Worm (Caenorhabditis elegans) whole organism, late embryonic: Measurements from ENCODE around the gene bre-1.

Source experiments
- C08G9.2 ChIP-seq: sonication (generic microtip); optimal IDR thresholded peaks from 2 replicates; lab custom pipeline; 2016; ENCODE audit warnings: mild to moderate bottlenecking, missing genetic modification characterization, moderate library complexity, missing compliant biosample characterization
- C38D4.7 ChIP-seq: fragments of 200-800 bp; sonication (Bioruptor generic); optimal IDR thresholded peaks from 2 replicates; lab custom pipeline; 2018; ENCODE audit warnings: mild to moderate bottlenecking, missing genetic modification characterization, moderate library complexity, missing compliant biosample characterization
- F13H6.1 ChIP-seq: sonication (generic microtip); optimal IDR thresholded peaks from 2 replicates; lab custom pipeline; 2016; ENCODE audit warnings: missing genetic modification characterization, missing compliant biosample characterization
- K02D7.2 ChIP-seq: sonication (generic microtip); optimal IDR thresholded peaks from 2 replicates; lab custom pipeline; 2017; ENCODE audit warnings: mild to moderate bottlenecking, missing genetic modification characterization, missing compliant biosample characterization
- T23F11.4 ChIP-seq: fragments of 200-800 bp; sonication (Bioruptor generic); optimal IDR thresholded peaks from 2 replicates; lab custom pipeline; 2018; ENCODE audit warnings: mild to moderate bottlenecking, missing genetic modification characterization, missing compliant biosample characterization
- ahr-1 ChIP-seq: sonication (generic microtip); optimal IDR thresholded peaks from 2 replicates; lab custom pipeline; 2016; ENCODE audit warnings: missing genetic modification characterization, missing compliant biosample characterization
- ceh-18 ChIP-seq: sonication (generic microtip); optimal IDR thresholded peaks from 2 replicates; lab custom pipeline; 2016; ENCODE audit warnings: missing genetic modification characterization, missing compliant biosample characterization
- ceh-2 ChIP-seq: sonication (generic microtip); optimal IDR thresholded peaks from 2 replicates; lab custom pipeline; 2016; ENCODE audit warnings: missing genotype, missing genetic modification characterization, missing compliant biosample characterization
- ceh-22 ChIP-seq: sonication (generic microtip); optimal IDR thresholded peaks from 2 replicates; lab custom pipeline; 2017; ENCODE audit warnings: missing biosample characterization, missing genetic modification characterization
- ceh-30 ChIP-seq: fragments of 150-350 bp; optimal IDR thresholded peaks from 2 replicates; lab custom pipeline; 2014; ENCODE audit warnings: missing biosample characterization, missing genetic modification characterization
- ceh-31 ChIP-seq: sonication (generic microtip); optimal IDR thresholded peaks from 2 replicates; lab custom pipeline; 2016; ENCODE audit warnings: missing genetic modification characterization, missing compliant biosample characterization
- ceh-6 ChIP-seq: fragments of 200-800 bp; sonication (Bioruptor generic); optimal IDR thresholded peaks from 2 replicates; lab custom pipeline; 2018; ENCODE audit warnings: mild to moderate bottlenecking, missing genetic modification characterization, missing compliant biosample characterization
- che-1 ChIP-seq: sonication (generic microtip); optimal IDR thresholded peaks from 2 replicates; lab custom pipeline; 2016; ENCODE audit warnings: mild to moderate bottlenecking, missing genetic modification characterization, missing compliant biosample characterization
- elt-2 ChIP-seq: sonication (generic microtip); optimal IDR thresholded peaks from 2 replicates; lab custom pipeline; 2016; ENCODE audit warnings: missing genetic modification reagents, missing genetic modification characterization, missing compliant biosample characterization
- elt-4 ChIP-seq: sonication (generic microtip); optimal IDR thresholded peaks from 2 replicates; lab custom pipeline; 2016; ENCODE audit warnings: missing genetic modification characterization, missing compliant biosample characterization
- fkh-10 ChIP-seq: fragments of 150-350 bp; optimal IDR thresholded peaks from 2 replicates; lab custom pipeline; 2014; ENCODE audit warnings: missing biosample characterization, missing genetic modification reagents, missing genetic modification characterization
- fkh-6 ChIP-seq: sonication (generic microtip); optimal IDR thresholded peaks from 2 replicates; lab custom pipeline; 2016; ENCODE audit warnings: missing genetic modification characterization, missing compliant biosample characterization
- gmeb-2 ChIP-seq: sonication (generic microtip); optimal IDR thresholded peaks from 2 replicates; lab custom pipeline; 2016; ENCODE audit warnings: missing genetic modification characterization, inconsistent platforms, missing compliant biosample characterization
- hlh-30 ChIP-seq: sonication (generic microtip); optimal IDR thresholded peaks from 2 replicates; lab custom pipeline; 2017; ENCODE audit warnings: antibody characterized with exemption, missing genetic modification characterization, missing compliant biosample characterization; ENCODE audit not compliant: insufficient read depth
- hlh-6 ChIP-seq: sonication (generic microtip); optimal IDR thresholded peaks from 2 replicates; lab custom pipeline; 2016; ENCODE audit warnings: missing genotype, missing genetic modification characterization, missing compliant biosample characterization
- lin-11 ChIP-seq: fragments of 200-800 bp; sonication (Bioruptor generic); optimal IDR thresholded peaks from 2 replicates; lab custom pipeline; 2018; ENCODE audit warnings: mild to moderate bottlenecking, missing genetic modification characterization, missing compliant biosample characterization
- mec-3 ChIP-seq: sonication (generic microtip); optimal IDR thresholded peaks from 2 replicates; lab custom pipeline; 2016; ENCODE audit warnings: borderline replicate concordance, missing genetic modification characterization, missing compliant biosample characterization
- pat-9 ChIP-seq: fragments of 200-800 bp; sonication (Bioruptor generic); optimal IDR thresholded peaks from 2 replicates; lab custom pipeline; 2018; ENCODE audit warnings: mild to moderate bottlenecking, missing genetic modification characterization, moderate library complexity, missing compliant biosample characterization
- pax-1 ChIP-seq: fragments of 150-350 bp; optimal IDR thresholded peaks from 2 replicates; lab custom pipeline; 2014; ENCODE audit warnings: missing biosample characterization, missing genetic modification characterization
- pha-2 ChIP-seq: sonication (generic microtip); optimal IDR thresholded peaks from 2 replicates; lab custom pipeline; 2017; ENCODE audit warnings: mild to moderate bottlenecking, missing genetic modification characterization, missing compliant biosample characterization
- pha-4 ChIP-seq: fragments of 150-350 bp; optimal IDR thresholded peaks from 2 replicates; lab custom pipeline; 2018; ENCODE audit warnings: missing biosample characterization, missing genetic modification reagents, missing genetic modification characterization
- pros-1 ChIP-seq: fragments of 150-350 bp; optimal IDR thresholded peaks from 2 replicates; lab custom pipeline; 2014; ENCODE audit warnings: missing biosample characterization, missing genetic modification reagents, missing genetic modification characterization
- ref-2 ChIP-seq: sonication (generic microtip); optimal IDR thresholded peaks from 2 replicates; lab custom pipeline; 2016; ENCODE audit warnings: missing genetic modification characterization, missing compliant biosample characterization
- sdc-2 ChIP-seq: sonication (generic microtip); optimal IDR thresholded peaks from 2 replicates; lab custom pipeline; 2016; ENCODE audit warnings: missing genotype, missing genetic modification characterization, missing compliant biosample characterization
- unc-55 ChIP-seq: sonication (generic microtip); optimal IDR thresholded peaks from 2 replicates; lab custom pipeline; 2017; ENCODE audit warnings: missing biosample characterization, missing genetic modification reagents, missing genetic modification characterization
- unc-86 ChIP-seq: sonication (generic microtip); optimal IDR thresholded peaks from 2 replicates; lab custom pipeline; 2016; ENCODE audit warnings: missing genetic modification characterization, missing compliant biosample characterization
- zip-5 ChIP-seq: sonication (generic microtip); optimal IDR thresholded peaks from 2 replicates; lab custom pipeline; 2016; ENCODE audit warnings: missing genetic modification characterization, missing compliant biosample characterization
- ztf-16 ChIP-seq: sonication (generic microtip); optimal IDR thresholded peaks from 2 replicates; lab custom pipeline; 2017; ENCODE audit warnings: missing genetic modification characterization, missing compliant biosample characterization

bre-1 gene

DNA sequence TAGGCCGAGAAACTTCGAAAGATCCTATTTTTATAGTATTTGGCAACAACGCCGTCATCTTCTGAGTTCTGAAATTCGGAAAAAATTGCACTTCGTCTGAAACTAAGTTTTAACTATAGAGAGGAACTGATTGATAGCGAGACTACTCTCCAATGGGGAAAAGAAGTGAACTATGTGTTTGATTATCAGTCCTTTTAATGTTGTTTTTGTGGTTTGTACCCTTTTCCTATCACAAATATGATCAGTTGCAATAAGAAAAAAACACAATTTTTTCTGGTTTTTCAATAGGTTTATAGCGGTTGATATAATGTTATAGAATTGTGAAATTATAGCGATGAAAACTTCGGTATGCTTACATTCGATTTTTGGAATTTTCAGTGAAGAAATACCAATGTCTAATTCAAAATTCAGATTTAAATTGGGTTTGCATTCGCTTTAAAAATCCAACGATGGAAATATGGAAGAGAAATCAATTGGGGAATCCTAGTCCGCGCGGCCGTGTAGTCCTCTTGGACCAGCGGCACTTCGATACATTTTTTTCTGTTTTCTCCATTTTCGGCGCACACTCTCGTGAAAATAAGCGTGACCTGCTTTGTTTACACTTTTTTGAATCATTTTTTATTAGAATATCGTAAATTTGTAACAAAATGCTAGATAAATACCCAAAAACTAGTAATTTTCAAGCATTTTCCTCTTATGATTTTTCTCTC, 13.7 kb upstream of the bre-1 start, which contains the start of gene C53B4.3 (continued):
- TF ChIP-seq pros-1 (tag; lab: Kevin White, UChicago) = no peak
- no peak for TF ChIP-seq elt-4
- peak; percentile 57 for TF ChIP-seq sdc-2 (tag; lab: Kevin White, UChicago)
- no peak for TF ChIP-seq pat-9 (tag; lab: Kevin White, UChicago)
- no peak for TF ChIP-seq pax-1 (tag; lab: Kevin White, UChicago)
- no peak for TF ChIP-seq che-1 (tag; lab: Kevin White, UChicago)
- no peak for TF ChIP-seq ceh-6 (GFP tag; lab: Kevin White, UChicago)
- TF ChIP-seq ceh-2 (tag; lab: Kevin White, UChicago) = peak; percentile 94
- peak; percentile 43 for TF ChIP-seq ztf-16 (tag; lab: Kevin White, UChicago)
- no peak for TF ChIP-seq elt-2 (tag; lab: Kevin White, UChicago)
- no peak for TF ChIP-seq T23F11.4 (GFP tag; lab: Kevin White, UChicago)
- TF ChIP-seq pha-4 (tag; lab: Kevin White, UChicago) = no peak
- TF ChIP-seq gmeb-2 (tag; lab: Kevin White, UChicago) = no peak
- TF ChIP-seq fkh-10 = no peak
- no peak for TF ChIP-seq lin-11
- TF ChIP-seq ceh-30 = no peak
- TF ChIP-seq unc-86 = peak; percentile 18

DNA sequence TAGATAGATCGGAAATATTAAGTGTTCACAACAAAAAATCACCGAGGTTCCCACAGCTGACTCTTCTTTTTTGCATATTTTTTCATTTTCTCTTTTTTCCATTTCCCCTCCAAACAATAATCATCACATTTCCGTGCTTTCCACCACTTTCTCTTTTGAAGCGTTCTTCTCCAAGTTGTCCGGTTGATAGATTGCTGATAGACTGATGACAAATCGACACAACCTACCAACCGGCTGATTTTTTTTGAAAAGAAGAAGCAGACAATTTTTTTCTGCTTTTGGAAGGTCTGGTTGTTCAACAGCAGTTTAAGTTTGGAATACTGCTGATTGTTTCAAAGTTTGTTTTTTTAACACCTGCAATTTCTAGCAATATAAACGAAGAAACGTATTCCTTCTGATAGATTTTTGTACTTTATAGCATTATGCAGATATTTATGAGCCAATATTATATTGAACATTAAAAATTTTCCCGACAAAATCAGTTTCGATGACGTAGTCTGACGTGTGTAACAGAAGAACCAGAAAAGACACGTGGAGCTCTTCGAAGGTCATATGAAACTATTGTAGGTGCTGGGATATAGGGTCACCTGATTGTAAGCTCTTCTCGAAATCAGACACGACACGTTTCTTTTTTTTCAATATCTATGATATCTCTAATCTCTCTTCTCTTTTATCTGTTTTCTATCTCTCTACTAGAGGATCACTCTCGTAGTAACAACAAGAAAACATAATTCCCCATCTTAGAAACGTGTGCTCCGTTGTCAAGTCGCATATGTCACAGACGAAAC, 12.3 kb upstream of the bre-1 start:
- no peak for TF ChIP-seq C08G9.2 (tag; lab: Kevin White, UChicago)
- peak; percentile 25 for TF ChIP-seq hlh-30 (tag; lab: Kevin White, UChicago)

DNA sequence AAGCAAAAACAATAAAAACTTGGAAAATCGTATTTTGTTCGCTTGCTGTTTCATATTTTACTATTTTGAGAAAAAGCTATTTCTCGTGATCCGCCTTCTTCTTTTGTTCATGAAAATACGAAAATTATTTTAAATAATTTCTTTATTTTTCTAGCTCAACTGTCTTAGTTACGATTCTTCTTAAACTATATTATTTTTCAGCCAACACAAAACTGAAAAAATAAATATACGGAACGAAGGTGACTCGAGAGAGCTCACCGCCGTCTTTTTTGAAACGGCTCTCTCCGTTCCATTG, 11.8 kb upstream of the bre-1 start, which contains the start of gene pdzd-8:
Gene pdzd-8 (plus strand): TSS at position 196 of the 295 bp plus-strand sequence.
- no peak for TF ChIP-seq unc-55

DNA sequence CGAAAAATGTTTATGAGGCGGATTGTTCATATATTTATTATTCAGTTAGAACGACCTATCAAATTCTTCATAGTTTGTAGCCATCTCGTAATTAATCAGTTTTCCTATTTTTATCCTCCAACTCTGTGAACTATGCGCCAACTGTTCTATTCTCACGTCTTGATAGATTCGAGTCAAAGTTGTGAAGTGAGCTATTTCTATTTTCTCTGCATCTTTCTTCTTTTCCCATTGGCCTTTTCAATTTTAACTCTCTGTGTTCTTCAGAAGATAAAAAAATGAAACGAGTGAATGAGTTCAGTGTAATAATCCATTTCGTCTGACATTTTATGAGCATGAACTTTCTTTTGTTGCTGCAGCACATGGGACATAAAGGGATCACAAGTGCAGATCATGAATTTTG, 9.0 kb upstream of the bre-1 start:
- TF ChIP-seq ceh-18 (tag; lab: Kevin White, UChicago) (peak; percentile 20), ceh-6 (GFP tag; lab: Kevin White, UChicago) (no peak)
- TF ChIP-seq, all 69 proteins: peak for 1

DNA sequence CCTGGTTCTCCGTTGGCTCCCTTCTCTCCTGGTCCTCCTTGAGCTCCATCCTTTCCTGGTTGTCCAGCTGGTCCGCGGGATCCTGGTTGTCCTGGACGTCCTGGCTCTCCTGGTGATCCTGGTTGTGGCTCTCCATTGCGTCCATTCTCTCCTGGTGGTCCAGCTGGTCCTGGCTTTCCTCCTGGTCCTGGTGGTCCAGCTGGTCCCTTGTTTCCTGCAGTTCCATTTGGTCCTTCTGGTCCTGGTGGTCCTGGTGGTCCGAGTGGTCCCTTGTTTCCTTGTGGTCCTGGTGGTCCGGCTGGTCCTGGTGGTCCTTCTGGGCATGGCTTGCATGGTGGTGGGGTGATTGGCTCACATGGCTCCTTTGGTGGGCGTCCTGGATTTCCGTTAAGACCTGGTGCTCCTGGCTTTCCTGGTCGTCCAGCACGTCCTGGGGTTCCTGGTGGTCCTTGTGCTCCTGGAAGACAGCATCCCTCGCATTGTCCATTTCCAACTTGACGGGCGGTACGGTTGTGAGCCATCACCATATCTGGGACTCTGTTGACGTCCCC, 7.9 kb upstream of the bre-1 start:
- TF ChIP-seq C38D4.7 = no peak
- no peak for TF ChIP-seq unc-55
- TF ChIP-seq elt-2 (tag; lab: Kevin White, UChicago) = no peak
- TF ChIP-seq hlh-6 (tag; lab: Kevin White, UChicago) = peak; percentile 5

DNA sequence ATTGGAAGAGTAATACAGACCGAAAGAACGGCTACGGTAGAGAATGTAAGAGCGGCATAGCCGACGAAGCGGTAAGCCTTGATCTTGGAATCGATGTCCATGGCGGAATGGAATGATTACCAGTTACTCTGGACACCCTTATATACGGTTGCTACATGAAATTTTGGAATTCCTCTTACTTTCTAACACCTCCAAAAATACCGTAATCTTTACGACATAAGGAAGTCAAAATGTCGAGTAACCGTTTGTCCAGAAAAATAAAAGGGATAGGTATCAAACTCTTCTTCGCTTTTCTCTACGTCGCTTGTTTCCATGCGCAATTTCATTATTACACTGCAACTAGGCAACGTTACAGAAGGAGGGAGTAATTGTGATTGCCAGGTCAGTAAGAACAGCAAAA, 7.4 kb upstream of the bre-1 start, which contains the start of gene col-119:
Gene col-119 (minus strand): TSS at position 101 of the 400 bp plus-strand sequence.
- TF ChIP-seq hlh-30 (tag; lab: Kevin White, UChicago) (no peak), pha-2 (tag; lab: Kevin White, UChicago) (no peak), ahr-1 (no peak), mec-3 (tag; lab: Kevin White, UChicago) (no peak), C08G9.2 (tag; lab: Kevin White, UChicago) (no peak)

DNA sequence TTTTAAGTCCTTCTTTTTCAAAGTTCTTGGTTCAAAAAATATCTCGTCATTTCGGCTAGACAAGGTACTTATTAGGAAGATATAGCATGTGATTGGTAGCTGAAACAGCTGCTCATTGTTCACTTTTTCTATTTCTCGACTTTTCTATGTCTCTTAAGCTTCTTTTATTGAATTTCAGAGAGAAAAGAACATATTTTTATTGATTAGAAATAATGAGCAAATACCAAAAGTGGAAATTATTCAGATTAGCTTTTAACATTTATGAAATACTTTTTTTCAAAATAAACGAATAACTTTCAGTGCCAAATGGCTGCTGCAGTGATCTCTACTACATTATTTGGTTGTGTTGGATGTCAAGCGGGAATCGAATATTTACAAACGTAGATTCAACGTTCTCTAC, 2.5 kb upstream of the bre-1 start, which contains the start of gene nstp-1:
Gene nstp-1 (plus strand): TSS at position 301 of the 400 bp plus-strand sequence.
- TF ChIP-seq fkh-6 (tag; lab: Kevin White, UChicago) (no peak), F13H6.1 (no peak), ceh-31 (tag; lab: Kevin White, UChicago) (no peak), ref-2 (tag; lab: Kevin White, UChicago) (no peak), ceh-22 (tag; lab: Kevin White, UChicago) (no peak), hlh-30 (tag; lab: Kevin White, UChicago) (no peak), pat-9 (tag; lab: Kevin White, UChicago) (no peak), gmeb-2 (tag; lab: Kevin White, UChicago) (no peak), K02D7.2 (no peak), zip-5 (tag; lab: Kevin White, UChicago) (no peak), pax-1 (tag; lab: Kevin White, UChicago) (no peak), ceh-30 (no peak), unc-86 (no peak)
